Worm (Caenorhabditis elegans) whole organism, L4 larva: ENCODE measurements around the gene srlf-1.

Source experiments
- R02D3.7 ChIP-seq: fragments of 150-350 bp; sonication (generic microtip); optimal IDR thresholded peaks from 3 replicates; lab custom pipeline; 2014; ENCODE audit warnings: missing biosample characterization, missing genetic modification characterization
- T20F7.1 ChIP-seq: fragments of 200-800 bp; sonication (Bioruptor generic); optimal IDR thresholded peaks from 2 replicates; lab custom pipeline; 2018; ENCODE audit warnings: mild to moderate bottlenecking, missing genetic modification characterization, missing compliant biosample characterization
- T26A8.4 ChIP-seq: fragments of 200-800 bp; sonication (Bioruptor generic); IDR thresholded peaks from 2 replicates; pipeline ENCODE4 v1.3.6; 2022; ENCODE audit warnings: missing genetic modification characterization, missing compliant biosample characterization
- aha-1 ChIP-seq: fragments of 150-350 bp; peaks from one replicate; lab custom pipeline; 2014; ENCODE audit warnings: missing biosample characterization, missing genetic modification characterization
- ama-1 ChIP-seq: fragments of 150-350 bp; optimal IDR thresholded peaks from 2 replicates; lab custom pipeline; 2014; ENCODE audit warnings: inconsistent platforms, mixed read lengths
- attf-4 ChIP-seq: sonication (generic microtip); optimal IDR thresholded peaks from 3 replicates; lab custom pipeline; 2017; ENCODE audit warnings: missing biosample characterization, missing genetic modification characterization
- ceh-20 ChIP-seq: fragments of 200-800 bp; sonication (Bioruptor generic); IDR thresholded peaks from 2 replicates; pipeline ENCODE4 v1.3.6; 2022; ENCODE audit warnings: missing genetic modification reagents, missing genetic modification characterization, missing compliant biosample characterization
- ceh-28 ChIP-seq: fragments of 150-350 bp; optimal IDR thresholded peaks from 2 replicates; lab custom pipeline; 2014; ENCODE audit warnings: missing biosample characterization, missing genetic modification reagents, missing genetic modification characterization
- ceh-82 ChIP-seq: sonication (generic microtip); optimal IDR thresholded peaks from 2 replicates; lab custom pipeline; 2017; ENCODE audit warnings: missing biosample characterization, missing genetic modification characterization
- ces-1 ChIP-seq: fragments of 150-350 bp; sonication (generic microtip); optimal IDR thresholded peaks from 4 replicates; lab custom pipeline; 2014; ENCODE audit warnings: missing biosample characterization, missing genetic modification reagents, missing genetic modification characterization
- daf-16 ChIP-seq, 3 experiments: sonication (generic microtip); optimal IDR thresholded peaks; 2 replicates each; lab custom pipeline; 2016 to 2017; ENCODE audit warnings: missing genetic modification characterization in 3 of 3, missing genetic modification reagents in 3 of 3, mild to moderate bottlenecking in 2 of 3, missing compliant biosample characterization in 2 of 3, missing biosample characterization in 1 of 3, moderate library complexity in 1 of 3
- daf-19 ChIP-seq: fragments of 200-800 bp; sonication (Bioruptor generic); conservative IDR thresholded peaks from 2 replicates; pipeline ENCODE4 v1.3.6; 2022; ENCODE audit warnings: missing genetic modification characterization, missing compliant biosample characterization
- dmd-6 ChIP-seq: fragments of 200-800 bp; sonication (Bioruptor generic); IDR thresholded peaks from 2 replicates; pipeline ENCODE4 v1.3.6; 2022; ENCODE audit warnings: missing genetic modification reagents, missing genetic modification characterization, missing compliant biosample characterization
- dve-1 ChIP-seq: sonication (generic microtip); optimal IDR thresholded peaks from 2 replicates; lab custom pipeline; 2017; ENCODE audit warnings: antibody characterized with exemption, mild to moderate bottlenecking, missing genetic modification characterization, missing compliant biosample characterization; ENCODE audit not compliant: insufficient read depth
- egl-27 ChIP-seq: sonication (generic microtip); optimal IDR thresholded peaks from 3 replicates; lab custom pipeline; 2017; ENCODE audit warnings: missing biosample characterization, missing genetic modification reagents, missing genetic modification characterization
- gei-8 ChIP-seq: fragments of 200-800 bp; sonication (Bioruptor generic); optimal IDR thresholded peaks from 2 replicates; lab custom pipeline; 2018; ENCODE audit warnings: mild to moderate bottlenecking, missing genetic modification characterization, missing compliant biosample characterization
- hif-1 ChIP-seq, 2 experiments: sonication (generic microtip); optimal IDR thresholded peaks; 2 replicates each; lab custom pipeline; 2016 to 2017; ENCODE audit warnings: missing compliant biosample characterization in 2 of 2, missing genetic modification characterization in 2 of 2, missing genetic modification reagents in 2 of 2, missing genotype in 2 of 2, mild to moderate bottlenecking in 1 of 2
- hlh-11 ChIP-seq: fragments of 200-800 bp; sonication (Bioruptor generic); optimal IDR thresholded peaks from 2 replicates; lab custom pipeline; 2018; ENCODE audit warnings: mild to moderate bottlenecking, missing genetic modification characterization, missing compliant biosample characterization
- lin-29 ChIP-seq: fragments of 200-800 bp; sonication (Bioruptor generic); IDR thresholded peaks from 2 replicates; pipeline ENCODE4 v1.3.6; 2022; ENCODE audit warnings: missing genetic modification reagents, missing genetic modification characterization, missing compliant biosample characterization
- lin-39 ChIP-seq: fragments of 150-350 bp; optimal IDR thresholded peaks from 2 replicates; lab custom pipeline; 2014; ENCODE audit warnings: missing biosample characterization, missing genetic modification reagents, missing genetic modification characterization
- mdl-1 ChIP-seq, 2 experiments: fragments of 150-350 bp in 1 of 2; sonication (generic microtip) in 1 of 2; optimal IDR thresholded peaks; 2 replicates each; lab custom pipeline; 2014 to 2017; ENCODE audit warnings: missing biosample characterization in 2 of 2, missing genetic modification characterization in 2 of 2
- mep-1 ChIP-seq: fragments of 150-350 bp; sonication (generic microtip); optimal IDR thresholded peaks from 3 replicates; lab custom pipeline; 2014; ENCODE audit warnings: missing biosample characterization, missing genetic modification characterization
- mes-2 ChIP-seq: sonication (generic microtip); optimal IDR thresholded peaks from 2 replicates; lab custom pipeline; 2016; ENCODE audit warnings: missing genotype, mild to moderate bottlenecking, missing genetic modification characterization, missing compliant biosample characterization; ENCODE audit not compliant: poor library complexity, severe bottlenecking
- mxl-2 ChIP-seq: fragments of 200-800 bp; sonication (Bioruptor generic); conservative IDR thresholded peaks from 2 replicates; pipeline ENCODE4 v1.3.6; 2022; ENCODE audit warnings: missing genetic modification reagents, missing genetic modification characterization, missing compliant biosample characterization
- mxl-3 ChIP-seq: fragments of 200-800 bp; sonication (Bioruptor generic); optimal IDR thresholded peaks from 2 replicates; lab custom pipeline; 2018; ENCODE audit warnings: mild to moderate bottlenecking, missing genetic modification characterization, missing compliant biosample characterization
- nhr-102 ChIP-seq: sonication (generic microtip); optimal IDR thresholded peaks from 2 replicates; lab custom pipeline; 2016; ENCODE audit warnings: mild to moderate bottlenecking, missing genetic modification characterization, moderate library complexity, missing compliant biosample characterization
- nhr-237 ChIP-seq: sonication (generic microtip); optimal IDR thresholded peaks from 2 replicates; lab custom pipeline; 2017; ENCODE audit warnings: missing biosample characterization, missing genetic modification characterization
- nhr-28 ChIP-seq: fragments of 150-350 bp; optimal IDR thresholded peaks from 2 replicates; lab custom pipeline; 2014; ENCODE audit warnings: missing biosample characterization, missing genetic modification characterization
- nhr-42 ChIP-seq: fragments of 200-800 bp; sonication (Bioruptor generic); IDR thresholded peaks from 2 replicates; pipeline ENCODE4 v1.3.6; 2022; ENCODE audit warnings: missing genetic modification characterization, missing compliant biosample characterization
- nhr-76 ChIP-seq: fragments of 150-350 bp; optimal IDR thresholded peaks from 2 replicates; lab custom pipeline; 2014; ENCODE audit warnings: missing biosample characterization, missing genetic modification characterization
- nhr-77 ChIP-seq: fragments of 150-350 bp; optimal IDR thresholded peaks from 2 replicates; lab custom pipeline; 2014; ENCODE audit warnings: missing biosample characterization, missing genetic modification characterization
- pha-4 ChIP-seq, 2 experiments: fragments of 150-350 bp in 1 of 2; fragments of 200-800 bp in 1 of 2; sonication (Bioruptor generic) in 1 of 2; IDR thresholded peaks in 1 of 2; optimal IDR thresholded peaks in 1 of 2; 2 replicates each; pipeline versions ENCODE4 v1.3.6 to Lab custom; 2014 to 2022; ENCODE audit warnings: missing genetic modification characterization in 2 of 2, missing genetic modification reagents in 2 of 2, missing biosample characterization in 1 of 2, missing compliant biosample characterization in 1 of 2
- pqm-1 ChIP-seq: sonication (generic microtip); optimal IDR thresholded peaks from 2 replicates; lab custom pipeline; 2017; ENCODE audit warnings: missing biosample characterization, missing genetic modification characterization
- sdz-12 ChIP-seq: fragments of 200-800 bp; sonication (Bioruptor generic); optimal IDR thresholded peaks from 2 replicates; lab custom pipeline; 2018; ENCODE audit warnings: mild to moderate bottlenecking, missing genetic modification characterization, missing compliant biosample characterization
- set-16 ChIP-seq: fragments of 200-800 bp; sonication (Bioruptor generic); IDR thresholded peaks from 2 replicates; pipeline ENCODE4 v1.3.6; 2022; ENCODE audit warnings: missing genetic modification reagents, missing genetic modification characterization, missing compliant biosample characterization
- snpc-4 ChIP-seq: fragments of 150-350 bp; optimal IDR thresholded peaks from 2 replicates; lab custom pipeline; 2014; ENCODE audit warnings: missing biosample characterization, missing genetic modification characterization
- tra-1 ChIP-seq: fragments of 200-800 bp; sonication (Bioruptor generic); IDR thresholded peaks from 2 replicates; pipeline ENCODE4 v1.3.6; 2022; ENCODE audit warnings: missing genetic modification reagents, missing genetic modification characterization, missing compliant biosample characterization
- unc-39 ChIP-seq: sonication (generic microtip); optimal IDR thresholded peaks from 2 replicates; lab custom pipeline; 2017; ENCODE audit warnings: missing biosample characterization, missing genetic modification characterization
- unc-62 ChIP-seq, 3 experiments: fragments of 150-350 bp in 1 of 3; sonication (generic microtip); optimal IDR thresholded peaks in 2 of 3; peaks in 1 of 3; 1 replicate in 1 of 3; 2 replicates in 2 of 3; lab custom pipeline; 2014 to 2017; ENCODE audit warnings: missing biosample characterization in 3 of 3, missing genetic modification characterization in 3 of 3, missing genetic modification reagents in 3 of 3, missing genotype in 1 of 3
- zag-1 ChIP-seq: fragments of 150-350 bp; optimal IDR thresholded peaks from 2 replicates; lab custom pipeline; 2014; ENCODE audit warnings: missing biosample characterization, missing genetic modification characterization
- zfp-2 ChIP-seq: sonication (generic microtip); optimal IDR thresholded peaks from 2 replicates; lab custom pipeline; 2016; ENCODE audit warnings: mild to moderate bottlenecking, missing genetic modification characterization, missing compliant biosample characterization
- zfp-3 ChIP-seq: fragments of 200-800 bp; sonication (Bioruptor generic); conservative IDR thresholded peaks from 2 replicates; pipeline ENCODE4 v1.3.6; 2022; ENCODE audit warnings: missing genetic modification reagents, missing genetic modification characterization, missing compliant biosample characterization

Gene srlf-1

ce11 chrII:7773427-7773993 is 16.9 kb upstream of the srlf-1 start (continued):
- TF ChIP-seq dmd-6 (GFP tag; lab: Robert Waterston, UW): 0 out of 2 replicates have a peak, but pooled peaks have one; percentile 13
- no peak for TF ChIP-seq lin-29 (GFP tag; lab: Robert Waterston, UW)
- no peak for TF ChIP-seq mes-2
- TF ChIP-seq unc-62 (GFP tag; optimal IDR thresholded peaks at IDR 0.05 in 1 of 2; lab: Kevin White, UChicago): peak in 1 of 2 experiments; percentile 58
- no peak for TF ChIP-seq unc-62 (tag; optimal IDR thresholded peaks at IDR 0.05; lab: Kevin White, UChicago)
- no peak for TF ChIP-seq snpc-4 (tag; lab: Kevin White, UChicago)
- TF ChIP-seq lin-39 (tag; lab: Kevin White, UChicago): no peak
- no peak for TF ChIP-seq zag-1 (tag; lab: Kevin White, UChicago)
- TF ChIP-seq T20F7.1: peak; percentile 4
- no peak for TF ChIP-seq nhr-237 (tag; lab: Kevin White, UChicago)
- TF ChIP-seq ama-1: peak; percentile 63
- no peak for TF ChIP-seq set-16
- TF ChIP-seq daf-16 (GFP tag; optimal IDR thresholded peaks at IDR 0.05; lab: Kevin White, UChicago): no peak
- peak; percentile 27 for TF ChIP-seq daf-16 (tag; optimal IDR thresholded peaks at IDR 0.05; lab: Kevin White, UChicago)
- no peak for TF ChIP-seq zfp-2 (tag; lab: Kevin White, UChicago)
- peak; percentile 27 for TF ChIP-seq mep-1 (tag; lab: Kevin White, UChicago)
- TF ChIP-seq unc-39 (tag; lab: Kevin White, UChicago): no peak
- TF ChIP-seq T26A8.4: peak; percentile 54; the same call in 1 of the 2 replicates
- peak; percentile 39 for TF ChIP-seq nhr-102 (tag; lab: Kevin White, UChicago)
- no peak for TF ChIP-seq ces-1 (GFP tag; lab: Kevin White, UChicago)
- TF ChIP-seq mdl-1 (tag; optimal IDR thresholded peaks at IDR 0.05; lab: Kevin White, UChicago): no peak
- TF ChIP-seq tra-1 (GFP tag; lab: Robert Waterston, UW): no peak
- no peak for TF ChIP-seq egl-27 (tag; lab: Kevin White, UChicago)
- TF ChIP-seq ceh-82 (tag; lab: Kevin White, UChicago): no peak

DNA sequence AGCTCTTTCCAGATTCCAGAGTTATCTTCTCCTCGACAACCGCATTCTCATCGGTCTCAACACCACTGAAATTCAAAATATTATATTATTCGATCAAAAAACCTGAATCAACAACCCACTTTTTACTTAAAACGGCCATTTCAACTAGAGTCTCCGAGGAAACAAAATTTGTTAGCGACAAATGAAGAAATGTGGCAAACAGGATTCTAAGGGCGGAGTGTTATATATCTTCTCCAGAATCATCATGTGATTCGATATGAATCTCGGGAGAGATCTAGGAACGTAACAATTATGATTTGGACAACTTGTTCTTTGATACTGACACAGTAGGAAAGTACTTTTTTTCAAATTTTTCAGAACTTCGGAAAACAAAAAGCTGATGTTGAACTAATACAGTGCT is 14.2 kb upstream of the srlf-1 start:
- TF ChIP-seq zfp-3 (GFP tag; lab: Robert Waterston, UW) (no peak), lin-39 (tag; lab: Kevin White, UChicago) (no peak), sdz-12 (GFP tag; lab: Kevin White, UChicago) (no peak), ceh-20 (GFP tag; lab: Robert Waterston, UW) (no peak), nhr-42 (GFP tag; lab: Robert Waterston, UW) (no peak), gei-8 (GFP tag; lab: Kevin White, UChicago) (no peak), dve-1 (tag; lab: Kevin White, UChicago) (no peak), unc-62 (GFP tag; optimal IDR thresholded peaks at IDR 0.05 in 1 of 2; lab: Kevin White, UChicago) (peak in 1 of 2 experiments; percentile 89), unc-62 (tag; optimal IDR thresholded peaks at IDR 0.05; lab: Kevin White, UChicago) (no peak), nhr-76 (no peak), mdl-1 (tag; optimal IDR thresholded peaks at IDR 0.05; lab: Kevin White, UChicago) (no peak), T20F7.1 (no peak), daf-16 (GFP tag; optimal IDR thresholded peaks at IDR 0.05; lab: Kevin White, UChicago) (no peak), daf-16 (tag; optimal IDR thresholded peaks at IDR 0.05; lab: Kevin White, UChicago) (no peak), attf-4 (tag; lab: Kevin White, UChicago) (no peak), ceh-28 (no peak), nhr-28 (tag; lab: Kevin White, UChicago) (peak; percentile 6)

DNA sequence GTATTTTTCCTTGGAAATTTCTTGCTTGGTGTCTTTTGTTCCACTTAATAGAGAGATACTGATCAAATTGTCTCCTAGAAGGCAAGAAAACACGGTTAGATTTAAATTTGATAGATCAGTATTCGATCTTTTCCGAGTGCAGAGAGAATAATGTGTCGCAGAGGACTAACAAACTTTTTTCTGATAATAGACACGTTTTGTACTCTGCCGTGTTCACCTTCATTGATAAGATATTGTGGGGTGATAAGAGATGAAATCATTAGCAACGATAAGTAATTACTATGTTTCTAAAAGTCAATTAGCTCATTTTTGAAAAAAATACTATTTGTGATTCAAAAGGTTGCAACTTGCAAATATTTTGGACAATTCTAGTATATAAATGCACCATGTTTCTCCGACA is 13.7 kb upstream of the srlf-1 start:
- no peak for TF ChIP-seq mxl-2 (GFP tag; lab: Robert Waterston, UW)
- TF ChIP-seq dve-1 (tag; lab: Kevin White, UChicago): peak; percentile 38
- TF ChIP-seq daf-16 (GFP tag; optimal IDR thresholded peaks at IDR 0.05; lab: Kevin White, UChicago): no peak
- TF ChIP-seq daf-16 (tag; optimal IDR thresholded peaks at IDR 0.05; lab: Kevin White, UChicago): peak; percentile 56
- peak; percentile 74 for TF ChIP-seq mxl-3 (GFP tag; lab: Kevin White, UChicago)
- peak; percentile 64 for TF ChIP-seq dmd-6 (GFP tag; lab: Robert Waterston, UW)
- TF ChIP-seq nhr-77 (tag; lab: Kevin White, UChicago): no peak
- peak; percentile 71 for TF ChIP-seq pqm-1 (tag; lab: Kevin White, UChicago)
- peak; percentile 68 for TF ChIP-seq nhr-28 (tag; lab: Kevin White, UChicago)
- no peak for TF ChIP-seq daf-19 (GFP tag; lab: Robert Waterston, UW)
- TF ChIP-seq unc-62 (GFP tag; optimal IDR thresholded peaks at IDR 0.05 in 1 of 2; lab: Kevin White, UChicago): peak in 1 of 2 experiments; percentile 56
- TF ChIP-seq unc-62 (tag; optimal IDR thresholded peaks at IDR 0.05; lab: Kevin White, UChicago): no peak
- peak in 1 of 2 experiments; percentile 49 for TF ChIP-seq mdl-1 (tag; optimal IDR thresholded peaks at IDR 0.05; lab: Kevin White, UChicago)
- TF ChIP-seq pha-4 (GFP tag; IDR thresholded peaks at IDR 0.05; lab: Robert Waterston, UW): 0 out of 2 replicates have a peak, but pooled peaks have one; percentile 26
- no peak for TF ChIP-seq pha-4 (tag; optimal IDR thresholded peaks at IDR 0.05; lab: Kevin White, UChicago)
- TF ChIP-seq R02D3.7 (tag; lab: Kevin White, UChicago): no peak
- TF ChIP-seq aha-1 (tag; lab: Kevin White, UChicago): peak; percentile 57
- peak in 1 of 2 experiments; percentile 42 for TF ChIP-seq hif-1 (tag; optimal IDR thresholded peaks at IDR 0.05; lab: Kevin White, UChicago)
- peak; percentile 35 for TF ChIP-seq hlh-11 (tag; lab: Kevin White, UChicago)
